Worm (Caenorhabditis elegans) whole organism, early embryonic: ENCODE results near the gene ubq-1.

Experiments used
- F13C5.2 ChIP-seq: sonication (generic microtip); optimal IDR thresholded peaks from 2 replicates; lab custom pipeline; 2017; ENCODE audit warnings: mild to moderate bottlenecking, missing genetic modification characterization, inconsistent platforms, missing compliant biosample characterization
- ama-1 ChIP-seq: fragments of 150-350 bp; optimal IDR thresholded peaks from 2 replicates; lab custom pipeline; 2014
- hmg-4 ChIP-seq: fragments of 200-800 bp; sonication (Bioruptor generic); optimal IDR thresholded peaks from 2 replicates; lab custom pipeline; 2018; ENCODE audit warnings: mild to moderate bottlenecking, missing genetic modification characterization, missing compliant biosample characterization
- hnd-1 ChIP-seq: sonication (generic microtip); optimal IDR thresholded peaks from 2 replicates; lab custom pipeline; 2016; ENCODE audit warnings: missing genetic modification characterization, missing compliant biosample characterization
- sea-1 ChIP-seq: fragments of 200-800 bp; sonication (Bioruptor generic); conservative IDR thresholded peaks from 2 replicates; pipeline ENCODE4 v1.3.6; 2022; ENCODE audit warnings: missing genetic modification characterization, missing compliant biosample characterization
- tbx-11 ChIP-seq: fragments of 200-800 bp; sonication (Bioruptor generic); IDR thresholded peaks from 2 replicates; pipeline ENCODE4 v1.3.6; 2022; ENCODE audit warnings: missing genetic modification characterization, missing compliant biosample characterization
- tra-4 ChIP-seq: sonication (generic microtip); optimal IDR thresholded peaks from 2 replicates; lab custom pipeline; 2017; ENCODE audit warnings: missing genetic modification characterization, missing compliant biosample characterization

ubq-1 gene

ce11 chrIII:5992913-5993312 is 52.9 kb downstream of the ubq-1 start, which contains the start of gene T04C9.1:
Gene T04C9.1 (plus strand): TSS chrIII:5993213.
- TF ChIP-seq tbx-11 (GFP tag; lab: Robert Waterston, UW): no peak
- no peak for TF ChIP-seq hnd-1 (tag; lab: Kevin White, UChicago)
- TF ChIP-seq tra-4 (tag; lab: Kevin White, UChicago): no peak
- TF ChIP-seq hmg-4 (GFP tag; lab: Kevin White, UChicago): no peak
- TF ChIP-seq sea-1 (GFP tag; lab: Robert Waterston, UW): no peak
- TF ChIP-seq F13C5.2 (tag; lab: Kevin White, UChicago): no peak
- no peak for TF ChIP-seq ama-1 (lab: Kevin White, UChicago)
